Fruit fly (Drosophila melanogaster): ENCODE measurements around the gene Erk7.

DNA sequence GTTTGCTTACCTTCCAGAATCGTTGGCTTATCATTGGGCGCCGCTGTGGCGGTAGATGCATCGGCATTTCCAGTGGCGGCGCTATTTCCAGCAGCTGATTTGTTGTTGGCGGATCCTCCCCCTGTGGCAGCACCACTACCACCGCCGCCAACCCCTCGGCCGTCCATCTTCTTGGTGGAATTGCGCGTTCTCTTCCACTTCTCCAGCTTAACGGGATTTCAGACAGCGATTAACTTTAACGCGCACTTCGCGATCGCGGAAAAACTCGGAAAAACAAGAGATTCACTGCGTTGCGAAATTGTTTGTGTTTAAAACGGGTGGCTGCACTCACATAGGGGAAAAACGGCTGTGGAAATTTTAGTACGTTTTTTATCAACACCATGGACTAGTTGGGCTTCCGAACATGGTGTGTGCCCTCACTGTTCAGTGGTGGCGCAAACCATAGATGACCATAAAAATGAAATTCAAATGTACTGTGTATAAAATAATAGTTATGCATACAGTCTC, 15.3 kb upstream of the Erk7 start, which contains the start of gene c11.1:
- TF ChIP-seq CG32264 (GFP tag; optimal IDR thresholded peaks at IDR 0.05) (no peak), h (GFP tag; optimal IDR thresholded peaks at IDR 0.05) (peak; percentile 3), psq (GFP tag; optimal IDR thresholded peaks at IDR 0.05) (no peak), lola (GFP tag; optimal IDR thresholded peaks at IDR 0.05) (no peak), CG9705 (GFP tag; optimal IDR thresholded peaks at IDR 0.05) (no peak), CrebA (GFP tag; optimal IDR thresholded peaks at IDR 0.05; ENCODE audit: borderline replicate concordance) (no peak)
